Fruit fly (Drosophila melanogaster): Measurements from ENCODE around the gene CG34447.

The CG34447 gene

DNA sequence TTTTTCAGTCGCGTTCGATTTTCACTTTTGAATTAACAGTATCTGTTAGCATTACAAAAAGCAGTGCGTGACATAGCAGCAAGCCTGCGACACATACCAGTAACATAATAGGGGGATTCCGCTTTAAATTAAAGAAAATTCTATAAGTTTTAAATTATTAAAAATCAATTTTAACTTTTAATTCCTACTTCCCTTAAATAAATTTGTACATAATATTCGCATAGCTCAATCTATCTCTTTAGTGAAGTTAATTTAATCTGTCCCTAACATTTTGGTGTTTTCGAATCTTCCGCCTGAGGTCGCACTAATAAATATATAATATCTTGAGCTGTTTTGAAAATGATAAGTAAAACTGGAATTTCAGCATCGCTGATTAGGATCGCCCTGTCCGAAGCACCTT lies 677 bp upstream of the CG34447 start, which contains the start of gene CG9886 (continued):
- TF ChIP-seq NfI (GFP tag; optimal IDR thresholded peaks at IDR 0.05) (peak; percentile 62), Optix (GFP tag; IDR thresholded peaks at IDR 0.05) (no peak), sqz (GFP tag; optimal IDR thresholded peaks at IDR 0.05) (no peak), nmo (GFP tag; optimal IDR thresholded peaks at IDR 0.05) (peak; percentile 84), CG1602 (GFP tag; optimal IDR thresholded peaks at IDR 0.05) (peak; percentile 62), CG12942 (GFP tag; optimal IDR thresholded peaks at IDR 0.05) (peak; percentile 28), Lpt (GFP tag; optimal IDR thresholded peaks at IDR 0.05) (no peak), run (tag; optimal IDR thresholded peaks at IDR 0.05) (peak; percentile 45), Fer3 (tag; optimal IDR thresholded peaks at IDR 0.05) (peak; percentile 50), CG18619 (GFP tag; optimal IDR thresholded peaks at IDR 0.05) (peak; percentile 34), CG14441 (GFP tag; IDR thresholded peaks at IDR 0.05) (peak; percentile 60), zfh1 (GFP tag; IDR thresholded peaks at IDR 0.05) (peak; percentile 62; the same call in 2 of the 3 replicates), lilli (GFP tag; optimal IDR thresholded peaks at IDR 0.05) (peak; percentile 67), PHDP (tag; optimal IDR thresholded peaks at IDR 0.05) (peak; percentile 83), Sox100B (GFP tag; optimal IDR thresholded peaks at IDR 0.05) (peak; percentile 39), CG7987 (GFP tag; optimal IDR thresholded peaks at IDR 0.05) (peak; percentile 22), CG2875 (GFP tag; optimal IDR thresholded peaks at IDR 0.05) (peak; percentile 42), grau (tag; optimal IDR thresholded peaks at IDR 0.05) (peak; percentile 74), pita (GFP tag; optimal IDR thresholded peaks at IDR 0.05) (no peak), Dek (tag; optimal IDR thresholded peaks at IDR 0.05) (peak; percentile 57), CG10543 (GFP tag; optimal IDR thresholded peaks at IDR 0.05) (peak; percentile 3), CG12659 (GFP tag; optimal IDR thresholded peaks at IDR 0.05) (peak; percentile 49), CG14014 (GFP tag; IDR thresholded peaks at IDR 0.05) (peak; percentile 60), nau (GFP tag; optimal IDR thresholded peaks at IDR 0.05) (no peak), CG9727 (GFP tag; optimal IDR thresholded peaks at IDR 0.05) (peak; percentile 66), slbo (GFP tag; IDR thresholded peaks at IDR 0.05) (peak; percentile 68), stc (GFP tag; IDR thresholded peaks at IDR 0.05) (0 out of 2 replicates have a peak, but pooled peaks have one; percentile 27), CG11247 (GFP tag; IDR thresholded peaks at IDR 0.05) (0 out of 2 replicates have a peak, but pooled peaks have one; percentile 15), Ets65A (GFP tag) (no peak), row (GFP tag; IDR thresholded peaks at IDR 0.05) (peak; percentile 85), dysf (GFP tag; IDR thresholded peaks at IDR 0.05) (no peak), CG1529 (GFP tag; optimal IDR thresholded peaks at IDR 0.05) (peak; percentile 18), Dbx (GFP tag; IDR thresholded peaks at IDR 0.05) (0 out of 3 replicates have a peak, but pooled peaks have one; percentile 34), CG6683 (GFP tag; optimal IDR thresholded peaks at IDR 0.05) (peak; percentile 5), CG30403 (GFP tag; optimal IDR thresholded peaks at IDR 0.05) (peak; percentile 77), Ets97D (GFP tag; optimal IDR thresholded peaks at IDR 0.05) (peak; percentile 23), ranshi (GFP tag; IDR thresholded peaks at IDR 0.05) (0 out of 2 replicates have a peak, but pooled peaks have one; percentile 24), Stat92E (GFP tag; optimal IDR thresholded peaks at IDR 0.05) (peak in 1 of 3 experiments; percentile 48), B-H1 (GFP tag; IDR thresholded peaks at IDR 0.05) (peak; percentile 12; the same call in 1 of the 3 replicates), pzg (GFP tag; optimal IDR thresholded peaks at IDR 0.05) (peak; percentile 42), prd (optimal IDR thresholded peaks at IDR 0.05) (no peak), prd (GFP tag; IDR thresholded peaks at IDR 0.05) (peak; percentile 69), CG17359 (tag; optimal IDR thresholded peaks at IDR 0.05) (peak; percentile 67), zen (tag; optimal IDR thresholded peaks at IDR 0.05) (peak; percentile 76), CG6813 (GFP tag; optimal IDR thresholded peaks at IDR 0.05) (peak; percentile 15), dmrt11E (tag; optimal IDR thresholded peaks at IDR 0.05) (peak; percentile 80), sc (optimal IDR thresholded peaks at IDR 0.05) (no peak), sc (GFP tag; optimal IDR thresholded peaks at IDR 0.05) (peak; percentile 49), nom (GFP tag; optimal IDR thresholded peaks at IDR 0.05) (no peak), cg (GFP tag; optimal IDR thresholded peaks at IDR 0.05) (no peak)

Measured in whole organism, embryonic.